Worm (Caenorhabditis elegans) whole organism, L3 larva: ENCODE measurements around the gene F57C12.6.

Experiments used
- R02D3.7 ChIP-seq: fragments of 150-350 bp; optimal IDR thresholded peaks from 2 replicates; lab custom pipeline; 2014; ENCODE audit warnings: missing biosample characterization, missing genetic modification characterization
- ZK546.5 ChIP-seq: sonication (generic microtip); optimal IDR thresholded peaks from 2 replicates; lab custom pipeline; 2017; ENCODE audit warnings: missing biosample characterization, missing genetic modification characterization
- ama-1 ChIP-seq: fragments of 150-350 bp; optimal IDR thresholded peaks from 2 replicates; lab custom pipeline; 2018
- ceh-16 ChIP-seq: sonication (generic microtip); optimal IDR thresholded peaks from 2 replicates; lab custom pipeline; 2017; ENCODE audit warnings: missing biosample characterization, missing genetic modification characterization
- ceh-28 ChIP-seq: fragments of 150-350 bp; optimal IDR thresholded peaks from 2 replicates; lab custom pipeline; 2014; ENCODE audit warnings: missing biosample characterization, missing genetic modification reagents, missing genetic modification characterization
- ceh-82 ChIP-seq: fragments of 150-350 bp; optimal IDR thresholded peaks from 2 replicates; lab custom pipeline; 2014; ENCODE audit warnings: missing biosample characterization, missing genetic modification characterization
- ceh-9 ChIP-seq: sonication (generic microtip); optimal IDR thresholded peaks from 2 replicates; lab custom pipeline; 2018; ENCODE audit warnings: missing biosample characterization, missing genetic modification characterization
- daf-12 ChIP-seq: fragments of 150-350 bp; optimal IDR thresholded peaks from 2 replicates; lab custom pipeline; 2014; ENCODE audit warnings: missing biosample characterization, missing genetic modification reagents, missing genetic modification characterization
- egl-5 ChIP-seq: fragments of 150-350 bp; optimal IDR thresholded peaks from 2 replicates; lab custom pipeline; 2017; ENCODE audit warnings: missing biosample characterization, missing genetic modification reagents, missing genetic modification characterization, inconsistent platforms
- elt-1 ChIP-seq: fragments of 150-350 bp; optimal IDR thresholded peaks from 2 replicates; lab custom pipeline; 2014; ENCODE audit warnings: missing biosample characterization, missing genetic modification characterization
- elt-2 ChIP-seq: sonication (generic microtip); optimal IDR thresholded peaks from 2 replicates; lab custom pipeline; 2016; ENCODE audit warnings: missing genetic modification reagents, mild to moderate bottlenecking, missing genetic modification characterization, missing compliant biosample characterization
- elt-3 ChIP-seq, 3 experiments: fragments of 150-350 bp in 1 of 3; sonication (generic microtip) in 2 of 3; optimal IDR thresholded peaks; 2 replicates in 2 of 3; 4 replicates in 1 of 3; lab custom pipeline; 2014 to 2017; ENCODE audit warnings: missing biosample characterization in 3 of 3, missing genetic modification characterization in 3 of 3
- eor-1 ChIP-seq, 2 experiments: fragments of 150-350 bp; optimal IDR thresholded peaks; 2 replicates each; lab custom pipeline; 2014 to 2018; ENCODE audit warnings: missing biosample characterization in 2 of 2, missing genetic modification characterization in 2 of 2
- fkh-10 ChIP-seq: sonication (generic microtip); optimal IDR thresholded peaks from 2 replicates; lab custom pipeline; 2017; ENCODE audit warnings: missing biosample characterization, missing genetic modification reagents, missing genetic modification characterization
- fkh-2 ChIP-seq: fragments of 150-350 bp; optimal IDR thresholded peaks from 2 replicates; lab custom pipeline; 2014; ENCODE audit warnings: missing biosample characterization, missing genetic modification reagents, missing genetic modification characterization
- jun-1 ChIP-seq: fragments of 150-350 bp; optimal IDR thresholded peaks from 2 replicates; lab custom pipeline; 2014; ENCODE audit warnings: missing biosample characterization, missing genetic modification reagents, missing genetic modification characterization
- lsy-12 ChIP-seq: sonication (generic microtip); optimal IDR thresholded peaks from 2 replicates; lab custom pipeline; 2016; ENCODE audit warnings: mild to moderate bottlenecking, missing genetic modification characterization, missing compliant biosample characterization
- mdl-1 ChIP-seq: fragments of 150-350 bp; optimal IDR thresholded peaks from 2 replicates; lab custom pipeline; 2014; ENCODE audit warnings: missing biosample characterization, missing genetic modification characterization
- mml-1 ChIP-seq: fragments of 150-350 bp; sonication (generic microtip); optimal IDR thresholded peaks from 3 replicates; lab custom pipeline; 2014; ENCODE audit warnings: missing biosample characterization, missing genetic modification characterization
- nhr-23 ChIP-seq: fragments of 150-350 bp; optimal IDR thresholded peaks from 2 replicates; lab custom pipeline; 2014; ENCODE audit warnings: missing biosample characterization, missing genetic modification reagents, missing genetic modification characterization
- nhr-25 ChIP-seq: sonication (generic microtip); optimal IDR thresholded peaks from 2 replicates; lab custom pipeline; 2017; ENCODE audit warnings: missing biosample characterization, missing genetic modification characterization
- nhr-43 ChIP-seq: sonication (generic microtip); optimal IDR thresholded peaks from 2 replicates; lab custom pipeline; 2016; ENCODE audit warnings: mild to moderate bottlenecking, missing genetic modification characterization, missing compliant biosample characterization; ENCODE audit not compliant: poor library complexity, severe bottlenecking
- nhr-76 ChIP-seq: fragments of 150-350 bp; sonication (generic microtip); optimal IDR thresholded peaks from 5 replicates; lab custom pipeline; 2014; ENCODE audit warnings: missing biosample characterization, missing genetic modification characterization
- nhr-77 ChIP-seq: fragments of 150-350 bp; optimal IDR thresholded peaks from 2 replicates; lab custom pipeline; 2014; ENCODE audit warnings: missing biosample characterization, missing genetic modification characterization
- pha-4 ChIP-seq: fragments of 150-350 bp; optimal IDR thresholded peaks from 2 replicates; lab custom pipeline; 2014; ENCODE audit warnings: missing biosample characterization, missing genetic modification reagents, missing genetic modification characterization
- pqm-1 ChIP-seq: fragments of 150-350 bp; optimal IDR thresholded peaks from 2 replicates; lab custom pipeline; 2017; ENCODE audit warnings: missing biosample characterization, missing genetic modification characterization, inconsistent platforms
- sea-2 ChIP-seq: fragments of 150-350 bp; sonication (generic microtip); optimal IDR thresholded peaks from 4 replicates; lab custom pipeline; 2014; ENCODE audit warnings: missing biosample characterization, missing genetic modification reagents, missing genetic modification characterization
- snpc-4 ChIP-seq: fragments of 150-350 bp; optimal IDR thresholded peaks from 2 replicates; lab custom pipeline; 2014; ENCODE audit warnings: missing biosample characterization, missing genetic modification characterization
- tbx-2 ChIP-seq: sonication (generic microtip); optimal IDR thresholded peaks from 2 replicates; lab custom pipeline; 2016; ENCODE audit warnings: mild to moderate bottlenecking, missing genetic modification characterization, missing compliant biosample characterization
- unc-39 ChIP-seq: sonication (generic microtip); optimal IDR thresholded peaks from 4 replicates; lab custom pipeline; 2017; ENCODE audit warnings: missing biosample characterization, missing genetic modification characterization
- unc-62 ChIP-seq: fragments of 150-350 bp; sonication (generic microtip); optimal IDR thresholded peaks from 4 replicates; lab custom pipeline; 2014; ENCODE audit warnings: missing biosample characterization, missing genetic modification reagents, missing genetic modification characterization
- ztf-11 ChIP-seq: fragments of 150-350 bp; optimal IDR thresholded peaks from 2 replicates; lab custom pipeline; 2014; ENCODE audit warnings: missing biosample characterization, missing genetic modification characterization
- ztf-4 ChIP-seq: fragments of 150-350 bp; optimal IDR thresholded peaks from 2 replicates; lab custom pipeline; 2014; ENCODE audit warnings: missing biosample characterization, missing genetic modification characterization

The F57C12.6 gene

ce11 chrX:572601-573000, 18.8 kb upstream of the F57C12.6 start, which contains the start of gene mrp-2:
Gene mrp-2 (minus strand): TSS chrX:572701.
- TF ChIP-seq fkh-2 (tag; lab: Kevin White, UChicago), result no peak
- no peak for TF ChIP-seq nhr-25 (tag; lab: Kevin White, UChicago)
- no peak for TF ChIP-seq ceh-9 (tag; lab: Kevin White, UChicago)
- TF ChIP-seq daf-12, result no peak
- TF ChIP-seq unc-62 (GFP tag; lab: Kevin White, UChicago), result no peak
- TF ChIP-seq ceh-28 (tag; lab: Kevin White, UChicago), result no peak
- no peak for TF ChIP-seq elt-1 (tag; lab: Kevin White, UChicago)
- TF ChIP-seq unc-39 (tag; lab: Kevin White, UChicago), result no peak
- TF ChIP-seq ceh-16 (tag; lab: Kevin White, UChicago), result no peak
- TF ChIP-seq pqm-1 (tag; lab: Kevin White, UChicago), result no peak
- no peak for TF ChIP-seq ceh-82 (tag; lab: Kevin White, UChicago)
- TF ChIP-seq fkh-10 (GFP tag; lab: Kevin White, UChicago), result no peak
- no peak for TF ChIP-seq lsy-12 (tag; lab: Kevin White, UChicago)
- TF ChIP-seq mdl-1, result no peak
- no peak for TF ChIP-seq sea-2 (GFP tag; lab: Kevin White, UChicago)
- TF ChIP-seq mml-1 (tag; lab: Kevin White, UChicago), result no peak
- TF ChIP-seq pha-4, result no peak
- no peak for TF ChIP-seq ztf-4 (tag; lab: Kevin White, UChicago)

- no peak for TF ChIP-seq egl-5
- TF ChIP-seq nhr-43 (tag; lab: Kevin White, UChicago), result no peak
- no peak for TF ChIP-seq ama-1 (lab: Kevin White, UChicago)
- TF ChIP-seq jun-1, result no peak
Measured at ce11 chrX:571367-571766, 17.6 kb upstream of the F57C12.6 start.

DNA sequence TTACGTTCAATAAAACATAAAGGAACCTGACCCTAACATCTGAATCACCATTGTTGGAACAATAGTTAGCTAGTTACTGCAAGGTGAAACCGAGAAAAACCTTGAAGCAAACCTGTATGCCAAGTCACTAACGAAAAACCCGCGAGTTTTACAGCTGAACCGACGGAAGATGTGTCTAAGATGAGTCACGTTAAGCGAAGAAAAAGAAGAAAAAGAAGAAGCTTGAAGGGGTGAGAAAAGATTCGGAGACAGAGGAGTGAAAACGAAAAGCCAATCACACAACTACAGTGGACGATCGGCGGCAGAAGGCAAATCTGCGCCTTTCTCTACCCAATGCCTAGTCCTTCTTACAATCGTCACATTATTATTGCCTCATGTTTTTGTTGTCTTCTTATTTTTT, 4.1 kb upstream of the F57C12.6 start, which contains the start of gene nas-38:
Gene nas-38, plus strand, starts transcription at position 301 of the 400 bp plus-strand sequence.
- TF ChIP-seq nhr-25 (tag; lab: Kevin White, UChicago) (peak; percentile 81), ceh-28 (tag; lab: Kevin White, UChicago) (no peak)

ce11 chrX:557195-557594, 3.4 kb upstream of the F57C12.6 start, which contains the start of gene hlh-19:
Gene hlh-19 (minus strand): TSS chrX:557295.
- TF ChIP-seq R02D3.7 (tag; lab: Kevin White, UChicago) (no peak), jun-1 (no peak), ceh-9 (tag; lab: Kevin White, UChicago) (no peak), nhr-77 (no peak), eor-1 (tag; optimal IDR thresholded peaks at IDR 0.05; lab: Kevin White, UChicago) (no peak), ZK546.5 (tag; lab: Kevin White, UChicago) (no peak), mdl-1 (no peak), elt-2 (no peak), lsy-12 (tag; lab: Kevin White, UChicago) (no peak), ztf-11 (tag; lab: Kevin White, UChicago) (no peak), tbx-2 (tag; lab: Kevin White, UChicago) (no peak), nhr-25 (tag; lab: Kevin White, UChicago) (no peak), nhr-76 (no peak), pha-4 (no peak), unc-39 (tag; lab: Kevin White, UChicago) (no peak), daf-12 (no peak), elt-3 (tag; optimal IDR thresholded peaks at IDR 0.05; lab: Kevin White, UChicago) (no peak), sea-2 (GFP tag; lab: Kevin White, UChicago) (no peak), nhr-23 (no peak)

DNA sequence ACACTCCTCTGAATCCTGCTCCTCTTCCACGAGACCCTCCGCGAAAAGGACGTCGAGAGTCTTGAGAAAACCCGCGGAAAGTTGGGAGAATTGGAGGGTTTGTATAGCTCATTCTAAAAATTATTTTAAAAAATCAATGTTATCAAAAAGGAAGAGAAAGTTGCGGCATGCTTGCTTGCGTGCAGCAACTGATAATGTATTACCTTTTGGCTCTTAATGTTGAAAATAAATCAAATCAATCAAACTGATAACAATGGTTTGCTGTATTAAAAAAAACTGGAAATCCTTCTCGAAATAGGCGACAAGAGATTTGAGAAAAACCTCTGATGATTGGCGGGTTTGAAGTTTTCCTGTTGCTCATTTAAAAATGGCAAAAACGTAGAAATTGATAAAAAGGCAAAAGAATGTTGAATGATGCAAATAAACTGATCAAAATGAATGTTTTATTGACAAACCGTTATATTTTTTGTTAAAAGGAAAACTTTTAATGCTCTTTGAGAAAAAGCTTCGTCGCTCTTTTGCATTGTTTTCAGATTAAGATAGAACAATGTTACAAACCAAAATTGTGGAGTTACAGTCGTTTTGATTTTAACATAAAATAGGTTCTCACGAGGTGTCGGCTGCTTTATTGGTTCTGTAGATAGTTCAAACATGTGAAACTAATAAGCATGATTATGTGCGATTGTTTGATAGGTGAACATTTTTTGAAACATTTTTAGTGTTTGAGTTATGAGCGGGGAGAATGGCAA, 1.4 kb upstream of the F57C12.6 start:
- TF ChIP-seq snpc-4 (no peak), elt-2 (peak; percentile 79), pqm-1 (tag; lab: Kevin White, UChicago) (peak; percentile 6), tbx-2 (tag; lab: Kevin White, UChicago) (no peak)
